Fruit fly (Drosophila melanogaster): ENCODE measurements around the gene Sf3a1.

Gene Sf3a1

DNA sequence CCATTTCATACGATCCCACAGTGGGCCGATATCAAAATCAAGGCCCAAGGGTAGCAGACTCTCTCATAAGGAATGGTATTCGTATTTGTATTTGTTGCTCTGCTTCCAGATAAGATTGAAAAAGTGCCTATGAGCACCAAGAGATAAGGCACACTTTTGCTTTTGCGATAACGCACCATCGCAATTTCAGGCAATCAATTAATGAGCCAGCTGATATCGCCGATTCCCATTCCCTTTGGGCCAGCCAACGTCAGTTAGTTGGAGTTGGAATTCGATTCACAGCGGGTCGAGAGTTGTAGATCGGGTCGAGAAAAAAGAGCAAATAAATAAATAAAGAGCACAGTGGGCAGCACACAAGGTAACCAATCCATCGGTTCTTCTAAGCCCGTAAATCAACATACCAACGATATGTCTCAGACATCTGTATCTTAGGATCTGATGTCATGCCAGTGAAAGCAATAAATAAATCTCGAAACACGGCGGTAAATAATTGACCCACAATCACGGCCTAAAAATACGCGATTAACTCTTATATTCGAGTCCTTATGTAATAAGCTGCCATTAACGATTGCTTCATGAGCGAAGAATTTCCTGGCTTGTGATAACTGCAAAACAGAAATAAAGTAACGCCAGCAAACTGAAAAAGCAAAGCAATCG lies 6.0 kb upstream of the Sf3a1 start, which contains the start of gene CG8907 (continued):
- peak; percentile 11 for TF ChIP-seq CG18599 (GFP tag; optimal IDR thresholded peaks at IDR 0.05)
- TF ChIP-seq Fer2 (tag; optimal IDR thresholded peaks at IDR 0.05): no peak
- peak; percentile 15; the same call in 1 of the 2 replicates for TF ChIP-seq Rfx (GFP tag; IDR thresholded peaks at IDR 0.05)
- peak; percentile 81 for TF ChIP-seq sd (tag; optimal IDR thresholded peaks at IDR 0.05)
- TF ChIP-seq BtbVII (GFP tag; optimal IDR thresholded peaks at IDR 0.05): peak; percentile 20
- no peak for TF ChIP-seq danr (GFP tag; IDR thresholded peaks at IDR 0.05)
- TF ChIP-seq Hr78 (GFP tag; optimal IDR thresholded peaks at IDR 0.05): peak in 1 of 2 experiments; percentile 39
- peak; percentile 6 for TF ChIP-seq gro (GFP tag; optimal IDR thresholded peaks at IDR 0.05)
- TF ChIP-seq Pdp1 (GFP tag; optimal IDR thresholded peaks at IDR 0.05): peak in 1 of 2 experiments; percentile 75
- no peak for TF ChIP-seq mld (GFP tag; IDR thresholded peaks at IDR 0.05; ENCODE audit: partially characterized antibody)
- no peak for TF ChIP-seq MESR4 (GFP tag; optimal IDR thresholded peaks at IDR 0.05)
- TF ChIP-seq CG34376 (GFP tag; optimal IDR thresholded peaks at IDR 0.05): peak; percentile 49
- TF ChIP-seq MBD-R2 (GFP tag; IDR thresholded peaks at IDR 0.05): peak; percentile 12; the same call in 1 of the 2 replicates
- no peak for TF ChIP-seq knrl (GFP tag; IDR thresholded peaks at IDR 0.05; ENCODE audit: partially characterized antibody)
- TF ChIP-seq exex (tag; optimal IDR thresholded peaks at IDR 0.05): peak; percentile 98
- peak; percentile 49 for TF ChIP-seq Med (GFP tag)
- TF ChIP-seq CG12299 (tag; optimal IDR thresholded peaks at IDR 0.05): no peak
- TF ChIP-seq CG8388 (GFP tag; optimal IDR thresholded peaks at IDR 0.05): no peak
- TF ChIP-seq Antp (GFP tag; optimal IDR thresholded peaks at IDR 0.05): no peak
- TF ChIP-seq usp (GFP tag; optimal IDR thresholded peaks at IDR 0.05): no peak

DNA sequence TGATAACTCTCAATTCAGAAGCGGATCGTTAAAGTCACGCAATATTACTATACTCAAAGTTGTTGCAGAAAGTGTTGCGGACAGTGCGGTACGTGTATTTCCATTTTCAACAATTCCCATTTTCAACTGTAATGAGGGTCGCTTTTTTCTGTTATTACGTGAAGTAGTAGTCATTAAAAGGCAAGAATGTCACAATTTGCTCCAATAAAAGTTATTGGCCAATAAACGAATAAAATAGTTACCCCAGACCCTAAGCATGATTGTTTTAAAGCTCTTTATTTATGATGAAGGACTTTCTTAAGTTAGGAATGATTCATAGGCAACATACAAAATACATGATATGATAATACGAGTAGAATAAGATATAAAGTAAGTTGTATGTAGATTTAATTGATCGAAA lies 5.2 kb upstream of the Sf3a1 start:
- TF ChIP-seq Fer2 (tag; optimal IDR thresholded peaks at IDR 0.05) (peak; percentile 21), E2f1 (GFP tag; IDR thresholded peaks at IDR 0.05) (no peak), Hey (tag; optimal IDR thresholded peaks at IDR 0.05) (no peak), CG17912 (GFP tag; optimal IDR thresholded peaks at IDR 0.05) (peak; percentile 37), tap (tag; optimal IDR thresholded peaks at IDR 0.05) (peak; percentile 33), Bteb2 (GFP tag; optimal IDR thresholded peaks at IDR 0.05) (no peak), PHDP (tag; optimal IDR thresholded peaks at IDR 0.05) (peak; percentile 60), Pdp1 (GFP tag; optimal IDR thresholded peaks at IDR 0.05) (peak in 1 of 2 experiments; percentile 40), CrebB (tag; optimal IDR thresholded peaks at IDR 0.05) (peak; percentile 22), Fer3 (tag; optimal IDR thresholded peaks at IDR 0.05) (peak; percentile 26), CG13894 (tag; optimal IDR thresholded peaks at IDR 0.05) (peak; percentile 60), CG2678 (tag; optimal IDR thresholded peaks at IDR 0.05) (peak; percentile 71), CG12071 (GFP tag; optimal IDR thresholded peaks at IDR 0.05) (peak; percentile 64), Eip74EF (GFP tag; optimal IDR thresholded peaks at IDR 0.05) (peak in 1 of 2 experiments; percentile 21), CG17568 (GFP tag; optimal IDR thresholded peaks at IDR 0.05) (peak; percentile 64), CG10321 (GFP tag; IDR thresholded peaks at IDR 0.05) (no peak), CG17385 (GFP tag; optimal IDR thresholded peaks at IDR 0.05) (no peak), CG6765 (GFP tag; optimal IDR thresholded peaks at IDR 0.05) (peak; percentile 27), Nf-YB (GFP tag; optimal IDR thresholded peaks at IDR 0.05) (peak; percentile 21), CG31441 (GFP tag; IDR thresholded peaks at IDR 0.05) (0 out of 2 replicates have a peak, but pooled peaks have one; percentile 11), Ets65A (GFP tag) (no peak), CG16863 (GFP tag; optimal IDR thresholded peaks at IDR 0.05) (no peak), pan (optimal IDR thresholded peaks at IDR 0.05) (no peak), pan (GFP tag; optimal IDR thresholded peaks at IDR 0.05 in 1 of 2, IDR thresholded peaks at IDR 0.05 in 1 of 2) (peak in 1 of 2 experiments; percentile 12), fd3F (GFP tag; optimal IDR thresholded peaks at IDR 0.05) (peak; percentile 30), CG4404 (GFP tag; IDR thresholded peaks at IDR 0.05) (no peak), Sox100B (GFP tag; optimal IDR thresholded peaks at IDR 0.05) (peak; percentile 28), sd (tag; optimal IDR thresholded peaks at IDR 0.05) (peak; percentile 82), CG7839 (tag; optimal IDR thresholded peaks at IDR 0.05) (peak; percentile 31), wek (GFP tag; optimal IDR thresholded peaks at IDR 0.05) (peak; percentile 12)
